Worm (Caenorhabditis elegans) whole organism, L3 larva: Measurements from ENCODE around the gene eif-3.G.

Source experiments
- R02D3.7 ChIP-seq: fragments of 150-350 bp; optimal IDR thresholded peaks from 2 replicates; lab custom pipeline; 2014; ENCODE audit warnings: missing biosample characterization, missing genetic modification characterization
- ZK546.5 ChIP-seq: sonication (generic microtip); optimal IDR thresholded peaks from 2 replicates; lab custom pipeline; 2017; ENCODE audit warnings: missing biosample characterization, missing genetic modification characterization
- aly-2 ChIP-seq: fragments of 150-350 bp; optimal IDR thresholded peaks from 2 replicates; lab custom pipeline; 2014; ENCODE audit warnings: missing biosample characterization, missing genetic modification characterization
- ama-1 ChIP-seq: fragments of 150-350 bp; optimal IDR thresholded peaks from 2 replicates; lab custom pipeline; 2018
- ceh-16 ChIP-seq: sonication (generic microtip); optimal IDR thresholded peaks from 2 replicates; lab custom pipeline; 2017; ENCODE audit warnings: missing biosample characterization, missing genetic modification characterization
- ceh-28 ChIP-seq: fragments of 150-350 bp; optimal IDR thresholded peaks from 2 replicates; lab custom pipeline; 2014; ENCODE audit warnings: missing biosample characterization, missing genetic modification reagents, missing genetic modification characterization
- egl-27 ChIP-seq: sonication (generic microtip); optimal IDR thresholded peaks from 4 replicates; lab custom pipeline; 2017; ENCODE audit warnings: missing biosample characterization, missing genetic modification reagents, missing genetic modification characterization
- egl-5 ChIP-seq: fragments of 150-350 bp; optimal IDR thresholded peaks from 2 replicates; lab custom pipeline; 2017; ENCODE audit warnings: missing biosample characterization, missing genetic modification reagents, missing genetic modification characterization, inconsistent platforms
- elt-1 ChIP-seq: fragments of 150-350 bp; optimal IDR thresholded peaks from 2 replicates; lab custom pipeline; 2014; ENCODE audit warnings: missing biosample characterization, missing genetic modification characterization
- elt-2 ChIP-seq: sonication (generic microtip); optimal IDR thresholded peaks from 2 replicates; lab custom pipeline; 2016; ENCODE audit warnings: missing genetic modification reagents, mild to moderate bottlenecking, missing genetic modification characterization, missing compliant biosample characterization
- eor-1 ChIP-seq, 2 experiments: fragments of 150-350 bp; optimal IDR thresholded peaks; 2 replicates each; lab custom pipeline; 2014 to 2018; ENCODE audit warnings: missing biosample characterization in 2 of 2, missing genetic modification characterization in 2 of 2
- fkh-2 ChIP-seq: fragments of 150-350 bp; optimal IDR thresholded peaks from 2 replicates; lab custom pipeline; 2014; ENCODE audit warnings: missing biosample characterization, missing genetic modification reagents, missing genetic modification characterization
- fos-1 ChIP-seq: fragments of 150-350 bp; optimal IDR thresholded peaks from 2 replicates; lab custom pipeline; 2014; ENCODE audit warnings: missing biosample characterization, missing genetic modification characterization
- jun-1 ChIP-seq: fragments of 150-350 bp; optimal IDR thresholded peaks from 2 replicates; lab custom pipeline; 2014; ENCODE audit warnings: missing biosample characterization, missing genetic modification reagents, missing genetic modification characterization
- lin-15B ChIP-seq: fragments of 150-350 bp; optimal IDR thresholded peaks from 2 replicates; lab custom pipeline; 2014; ENCODE audit warnings: missing biosample characterization, missing genetic modification characterization
- lin-39 ChIP-seq: fragments of 150-350 bp; optimal IDR thresholded peaks from 2 replicates; lab custom pipeline; 2018; ENCODE audit warnings: missing biosample characterization, missing genetic modification reagents, missing genetic modification characterization
- lsy-12 ChIP-seq: sonication (generic microtip); optimal IDR thresholded peaks from 2 replicates; lab custom pipeline; 2016; ENCODE audit warnings: mild to moderate bottlenecking, missing genetic modification characterization, missing compliant biosample characterization
- mdl-1 ChIP-seq: fragments of 150-350 bp; optimal IDR thresholded peaks from 2 replicates; lab custom pipeline; 2014; ENCODE audit warnings: missing biosample characterization, missing genetic modification characterization
- nfya-1 ChIP-seq: sonication (generic microtip); optimal IDR thresholded peaks from 2 replicates; lab custom pipeline; 2017; ENCODE audit warnings: missing genetic modification characterization, mild to moderate bottlenecking, missing compliant biosample characterization, antibody characterized with exemption, moderate library complexity; ENCODE audit not compliant: insufficient read depth
- nhr-11 ChIP-seq: fragments of 150-350 bp; optimal IDR thresholded peaks from 2 replicates; lab custom pipeline; 2014; ENCODE audit warnings: missing biosample characterization, missing genetic modification characterization
- nhr-23 ChIP-seq: fragments of 150-350 bp; optimal IDR thresholded peaks from 2 replicates; lab custom pipeline; 2014; ENCODE audit warnings: missing biosample characterization, missing genetic modification reagents, missing genetic modification characterization
- nhr-237 ChIP-seq: fragments of 150-350 bp; optimal IDR thresholded peaks from 2 replicates; lab custom pipeline; 2014; ENCODE audit warnings: missing biosample characterization, missing genetic modification characterization
- nhr-25 ChIP-seq: sonication (generic microtip); optimal IDR thresholded peaks from 2 replicates; lab custom pipeline; 2017; ENCODE audit warnings: missing biosample characterization, missing genetic modification characterization
- nhr-43 ChIP-seq: sonication (generic microtip); optimal IDR thresholded peaks from 2 replicates; lab custom pipeline; 2016; ENCODE audit warnings: mild to moderate bottlenecking, missing genetic modification characterization, missing compliant biosample characterization; ENCODE audit not compliant: poor library complexity, severe bottlenecking
- nhr-67 ChIP-seq: fragments of 150-350 bp; optimal IDR thresholded peaks from 2 replicates; lab custom pipeline; 2014; ENCODE audit warnings: missing biosample characterization, missing genetic modification characterization
- nhr-76 ChIP-seq: fragments of 150-350 bp; sonication (generic microtip); optimal IDR thresholded peaks from 5 replicates; lab custom pipeline; 2014; ENCODE audit warnings: missing biosample characterization, missing genetic modification characterization
- pha-4 ChIP-seq: fragments of 150-350 bp; optimal IDR thresholded peaks from 2 replicates; lab custom pipeline; 2014; ENCODE audit warnings: missing biosample characterization, missing genetic modification reagents, missing genetic modification characterization
- pqm-1 ChIP-seq: fragments of 150-350 bp; optimal IDR thresholded peaks from 2 replicates; lab custom pipeline; 2017; ENCODE audit warnings: missing biosample characterization, missing genetic modification characterization, inconsistent platforms
- sea-2 ChIP-seq: fragments of 150-350 bp; sonication (generic microtip); optimal IDR thresholded peaks from 4 replicates; lab custom pipeline; 2014; ENCODE audit warnings: missing biosample characterization, missing genetic modification reagents, missing genetic modification characterization
- skn-1 ChIP-seq: fragments of 150-350 bp; optimal IDR thresholded peaks from 2 replicates; lab custom pipeline; 2014; ENCODE audit warnings: missing biosample characterization, missing genetic modification characterization
- snpc-4 ChIP-seq: fragments of 150-350 bp; optimal IDR thresholded peaks from 2 replicates; lab custom pipeline; 2014; ENCODE audit warnings: missing biosample characterization, missing genetic modification characterization
- tbx-2 ChIP-seq: sonication (generic microtip); optimal IDR thresholded peaks from 2 replicates; lab custom pipeline; 2016; ENCODE audit warnings: mild to moderate bottlenecking, missing genetic modification characterization, missing compliant biosample characterization
- unc-39 ChIP-seq: sonication (generic microtip); optimal IDR thresholded peaks from 4 replicates; lab custom pipeline; 2017; ENCODE audit warnings: missing biosample characterization, missing genetic modification characterization
- zag-1 ChIP-seq: fragments of 150-350 bp; optimal IDR thresholded peaks from 2 replicates; lab custom pipeline; 2014; ENCODE audit warnings: missing biosample characterization, missing genetic modification characterization
- ztf-11 ChIP-seq: fragments of 150-350 bp; optimal IDR thresholded peaks from 2 replicates; lab custom pipeline; 2014; ENCODE audit warnings: missing biosample characterization, missing genetic modification characterization
- ztf-4 ChIP-seq: fragments of 150-350 bp; optimal IDR thresholded peaks from 2 replicates; lab custom pipeline; 2014; ENCODE audit warnings: missing biosample characterization, missing genetic modification characterization

eif-3.G gene

ce11 chrII:8481731-8482253 is 39.2 kb downstream of the eif-3.G start, which contains the start of gene M05D6.5:
TSS of gene M05D6.5 (minus strand) at chrII:8482203.
- TF ChIP-seq ama-1 (peak; percentile 89), fkh-2 (no peak)

ce11 chrII:8483124-8483792 is 40.7 kb downstream of the eif-3.G start:
- TF ChIP-seq zag-1 (tag; lab: Kevin White, UChicago) (no peak), nhr-25 (peak; percentile 34), nhr-23 (tag; lab: Kevin White, UChicago) (no peak), lin-15B (tag; lab: Kevin White, UChicago) (peak; percentile 40), elt-2 (tag; lab: Kevin White, UChicago) (peak; percentile 7), lin-39 (tag; lab: Kevin White, UChicago) (peak; percentile 39), skn-1 (peak; percentile 13), ztf-11 (tag; lab: Kevin White, UChicago) (no peak), pha-4 (tag; lab: Kevin White, UChicago) (peak; percentile 65), fos-1 (tag; lab: Kevin White, UChicago) (no peak), nfya-1 (peak; percentile 46)
- TF ChIP-seq, all 47 proteins: peak for 7

- TF ChIP-seq ZK546.5 (tag; lab: Kevin White, UChicago) = no peak
- peak; percentile 17 for TF ChIP-seq nfya-1
- peak; percentile 94 for TF ChIP-seq skn-1
- TF ChIP-seq nhr-43 (tag; lab: Kevin White, UChicago) = peak; percentile 34
- TF ChIP-seq pqm-1 (tag; lab: Kevin White, UChicago) = peak; percentile 4
These were observed 41.2 kb downstream of the eif-3.G start, which contains the start of gene taap-1 for ce11 chrII:8483793-8484186. TSS of gene taap-1 (minus strand) at chrII:8483871.

- TF ChIP-seq pqm-1 (tag; lab: Kevin White, UChicago) = peak; percentile 88
- TF ChIP-seq elt-1 = no peak
- peak; percentile 96 for TF ChIP-seq elt-2 (tag; lab: Kevin White, UChicago)
- TF ChIP-seq zag-1 (tag; lab: Kevin White, UChicago) = no peak
- peak; percentile 33 for TF ChIP-seq nhr-11 (tag; lab: Kevin White, UChicago)
- TF ChIP-seq nhr-25 = peak; percentile 26
- peak; percentile 31 for TF ChIP-seq ceh-28
- peak; percentile 5 for TF ChIP-seq nhr-43 (tag; lab: Kevin White, UChicago)
- TF ChIP-seq pha-4 (tag; lab: Kevin White, UChicago) = peak; percentile 67
- TF ChIP-seq nfya-1 = peak; percentile 26
- peak; percentile 33 for TF ChIP-seq jun-1 (tag; lab: Kevin White, UChicago)
- no peak for TF ChIP-seq unc-39 (tag; lab: Kevin White, UChicago)
- peak; percentile 32 for TF ChIP-seq skn-1
These were observed 42.0 kb downstream of the eif-3.G start for ce11 chrII:8484546-8484945.

- TF ChIP-seq elt-2 (tag; lab: Kevin White, UChicago) = peak; percentile 93
- TF ChIP-seq pha-4 (tag; lab: Kevin White, UChicago) = peak; percentile 11
- no peak for TF ChIP-seq unc-39 (tag; lab: Kevin White, UChicago)
- TF ChIP-seq ztf-4 = peak; percentile 48
- no peak for TF ChIP-seq egl-27
- TF ChIP-seq R02D3.7 = no peak
- TF ChIP-seq nhr-25 = peak; percentile 63
- TF ChIP-seq tbx-2 (tag; lab: Kevin White, UChicago) = no peak
- TF ChIP-seq nhr-43 (tag; lab: Kevin White, UChicago) = peak; percentile 46
- no peak for TF ChIP-seq lsy-12 (tag; lab: Kevin White, UChicago)
- TF ChIP-seq skn-1 = peak; percentile 67
- peak; percentile 16 for TF ChIP-seq jun-1 (tag; lab: Kevin White, UChicago)
- TF ChIP-seq sea-2 = no peak
- peak; percentile 9 for TF ChIP-seq snpc-4 (tag; lab: Kevin White, UChicago)
- peak; percentile 42 for TF ChIP-seq nhr-23 (tag; lab: Kevin White, UChicago)
- TF ChIP-seq aly-2 = no peak
- TF ChIP-seq mdl-1 (tag; lab: Kevin White, UChicago) = no peak
- peak; percentile 95 for TF ChIP-seq pqm-1 (tag; lab: Kevin White, UChicago)
- TF ChIP-seq ceh-16 = no peak
- TF ChIP-seq nhr-76 = no peak
- no peak for TF ChIP-seq egl-5
- TF ChIP-seq zag-1 (tag; lab: Kevin White, UChicago) = no peak
- no peak for TF ChIP-seq nhr-67
- no peak for TF ChIP-seq eor-1 (tag; optimal IDR thresholded peaks at IDR 0.05; lab: Kevin White, UChicago)
- TF ChIP-seq nhr-237 (tag; lab: Kevin White, UChicago) = no peak
- TF ChIP-seq fkh-2 = no peak
- TF ChIP-seq ztf-11 (tag; lab: Kevin White, UChicago) = no peak
These were observed 43.0 kb downstream of the eif-3.G start, which contains the start of gene gbh-2 for ce11 chrII:8485603-8486002. TSS of gene gbh-2 (plus strand) at chrII:8485879.
